Fruit fly (Drosophila melanogaster) whole organism, prepupa: Measurements from ENCODE around the gene Obp8a.

Experiments used
- Blimp-1 ChIP-seq: fragments of 200-800 bp; sonication (Bioruptor generic); optimal IDR thresholded peaks from 3 replicates; lab custom pipeline; 2017; ENCODE audit warnings: missing biosample characterization, missing genetic modification characterization, mild to moderate bottlenecking, moderate library complexity, missing genetic modification reagents
- CG10669 ChIP-seq: fragments of 200-800 bp; sonication (Bioruptor generic); optimal IDR thresholded peaks from 3 replicates; lab custom pipeline; 2018; ENCODE audit warnings: missing biosample characterization, mild to moderate bottlenecking, missing genetic modification characterization, moderate library complexity
- CG11294 ChIP-seq: fragments of 200-800 bp; sonication (Bioruptor generic); IDR thresholded peaks from 2 replicates; pipeline ENCODE4 v1.3.6; 2022; ENCODE audit warnings: missing biosample characterization, missing genetic modification characterization
- CG11762 ChIP-seq: fragments of 200-800 bp; sonication (Bioruptor generic); optimal IDR thresholded peaks from 3 replicates; lab custom pipeline; 2016; ENCODE audit warnings: missing biosample characterization, missing genetic modification characterization; ENCODE audit not compliant: insufficient read depth
- CG15336 ChIP-seq: fragments of 200-800 bp; sonication (Bioruptor generic); IDR thresholded peaks from 2 replicates; pipeline ENCODE4 v1.3.6; 2022; ENCODE audit warnings: missing biosample characterization, missing genetic modification characterization
- CG1621 ChIP-seq: fragments of 200-800 bp; sonication (Bioruptor generic); optimal IDR thresholded peaks from 3 replicates; lab custom pipeline; 2018; ENCODE audit warnings: missing biosample characterization, mild to moderate bottlenecking, missing genetic modification characterization
- CG16779 ChIP-seq: fragments of 200-800 bp; sonication (Bioruptor generic); optimal IDR thresholded peaks from 3 replicates; lab custom pipeline; 2017; ENCODE audit warnings: missing biosample characterization, mild to moderate bottlenecking, missing genetic modification characterization
- CG3032 ChIP-seq: fragments of 200-800 bp; optimal IDR thresholded peaks from 2 replicates; lab custom pipeline; 2019; ENCODE audit warnings: missing biosample characterization, mild to moderate bottlenecking, missing genetic modification characterization, moderate library complexity
- CG32006 ChIP-seq: fragments of 200-800 bp; sonication (Bioruptor generic); optimal IDR thresholded peaks from 3 replicates; lab custom pipeline; 2017; ENCODE audit warnings: missing biosample characterization, mild to moderate bottlenecking, missing genetic modification characterization
- CG34406 ChIP-seq: fragments of 200-800 bp; sonication (Bioruptor generic); optimal IDR thresholded peaks from 3 replicates; lab custom pipeline; 2016; ENCODE audit warnings: missing biosample characterization, missing genetic modification characterization
- CG3919 ChIP-seq: fragments of 200-800 bp; sonication (Bioruptor generic); optimal IDR thresholded peaks from 3 replicates; lab custom pipeline; 2016; ENCODE audit warnings: missing biosample characterization, missing genetic modification characterization
- CG6276 ChIP-seq: fragments of 200-800 bp; sonication (Bioruptor generic); optimal IDR thresholded peaks from 2 replicates; lab custom pipeline; 2017; ENCODE audit warnings: missing biosample characterization, mild to moderate bottlenecking, missing genetic modification characterization
- CG6854 ChIP-seq: fragments of 200-800 bp; sonication (Bioruptor generic); optimal IDR thresholded peaks from 2 replicates; lab custom pipeline; 2017; ENCODE audit warnings: missing biosample characterization, mild to moderate bottlenecking, missing genetic modification characterization
- CG7368 ChIP-seq: fragments of 200-800 bp; sonication (Bioruptor generic); optimal IDR thresholded peaks from 3 replicates; lab custom pipeline; 2016; ENCODE audit warnings: missing biosample characterization, missing genetic modification characterization
- CG8119 ChIP-seq: fragments of 200-800 bp; sonication (Bioruptor generic); IDR thresholded peaks from 3 replicates; pipeline ENCODE4 v1.3.6; 2022; ENCODE audit warnings: missing biosample characterization, missing genetic modification characterization
- CG8632 ChIP-seq: fragments of 200-800 bp; sonication (Bioruptor generic); optimal IDR thresholded peaks from 3 replicates; lab custom pipeline; 2016; ENCODE audit warnings: missing biosample characterization, missing genetic modification characterization
- Eip75B ChIP-seq: fragments of 200-800 bp; sonication (Bioruptor generic); optimal IDR thresholded peaks from 3 replicates; lab custom pipeline; 2016; ENCODE audit warnings: missing biosample characterization, missing genetic modification characterization
- Eip78C ChIP-seq: fragments of 200-800 bp; sonication (Bioruptor generic); peaks from one replicate; lab custom pipeline; 2016; ENCODE audit warnings: missing biosample characterization, missing genetic modification characterization
- Eip93F ChIP-seq: fragments of 200-800 bp; sonication (Bioruptor generic); optimal IDR thresholded peaks from 2 replicates; lab custom pipeline; 2016; ENCODE audit warnings: missing biosample characterization, mild to moderate bottlenecking, missing genetic modification characterization
- Ets96B ChIP-seq: fragments of 200-800 bp; optimal IDR thresholded peaks from 2 replicates; lab custom pipeline; 2019; ENCODE audit warnings: missing biosample characterization, mild to moderate bottlenecking, missing genetic modification characterization, moderate library complexity
- Gug ChIP-seq: fragments of 200-800 bp; sonication (Bioruptor generic); IDR thresholded peaks from 2 replicates; pipeline ENCODE4 v1.3.6; 2022; ENCODE audit warnings: missing biosample characterization, missing genetic modification characterization
- Hr39 ChIP-seq: fragments of 200-800 bp; sonication (Bioruptor generic); optimal IDR thresholded peaks from 2 replicates; lab custom pipeline; 2016; ENCODE audit warnings: missing biosample characterization, missing genetic modification characterization
- Lpt ChIP-seq: fragments of 200-800 bp; sonication (Bioruptor generic); optimal IDR thresholded peaks from 3 replicates; lab custom pipeline; 2016; ENCODE audit warnings: missing biosample characterization, missing genetic modification characterization
- OdsH ChIP-seq: fragments of 200-800 bp; sonication (Bioruptor generic); optimal IDR thresholded peaks from 3 replicates; lab custom pipeline; 2016; ENCODE audit warnings: missing biosample characterization, missing genetic modification characterization
- Smox ChIP-seq: fragments of 200-800 bp; sonication (Bioruptor generic); optimal IDR thresholded peaks from 3 replicates; lab custom pipeline; 2016; ENCODE audit warnings: missing biosample characterization, missing genetic modification characterization
- Sox14 ChIP-seq: fragments of 200-800 bp; sonication (Bioruptor generic); optimal IDR thresholded peaks from 3 replicates; lab custom pipeline; 2016; ENCODE audit warnings: missing biosample characterization, missing genetic modification characterization
- dac ChIP-seq: fragments of 200-800 bp; sonication (Bioruptor generic); optimal IDR thresholded peaks from 2 replicates; lab custom pipeline; 2017; ENCODE audit warnings: missing biosample characterization, mild to moderate bottlenecking, missing genetic modification characterization
- eg ChIP-seq: fragments of 200-800 bp; sonication (Bioruptor generic); IDR thresholded peaks from 3 replicates; pipeline ENCODE4 v1.3.6; 2022; ENCODE audit warnings: missing biosample characterization, missing genetic modification characterization
- esn ChIP-seq: fragments of 200-800 bp; sonication (Bioruptor generic); optimal IDR thresholded peaks from 2 replicates; lab custom pipeline; 2016; ENCODE audit warnings: missing biosample characterization, mild to moderate bottlenecking, missing genetic modification characterization, moderate library complexity
- lz ChIP-seq: fragments of 200-800 bp; sonication (Bioruptor generic); optimal IDR thresholded peaks from 3 replicates; lab custom pipeline; 2016; ENCODE audit warnings: missing biosample characterization, missing genetic modification characterization
- ss ChIP-seq, 2 experiments: fragments of 200-800 bp; sonication (Bioruptor generic); optimal IDR thresholded peaks; 2 replicates in 1 of 2; 3 replicates in 1 of 2; lab custom pipeline; 2017 to 2018; ENCODE audit warnings: mild to moderate bottlenecking in 2 of 2, missing biosample characterization in 2 of 2, missing genetic modification characterization in 2 of 2, moderate library complexity in 1 of 2
- svp ChIP-seq: fragments of 200-800 bp; sonication (Bioruptor generic); peaks from one replicate; lab custom pipeline; 2016; ENCODE audit warnings: missing biosample characterization, missing genetic modification characterization

Gene Obp8a

DNA sequence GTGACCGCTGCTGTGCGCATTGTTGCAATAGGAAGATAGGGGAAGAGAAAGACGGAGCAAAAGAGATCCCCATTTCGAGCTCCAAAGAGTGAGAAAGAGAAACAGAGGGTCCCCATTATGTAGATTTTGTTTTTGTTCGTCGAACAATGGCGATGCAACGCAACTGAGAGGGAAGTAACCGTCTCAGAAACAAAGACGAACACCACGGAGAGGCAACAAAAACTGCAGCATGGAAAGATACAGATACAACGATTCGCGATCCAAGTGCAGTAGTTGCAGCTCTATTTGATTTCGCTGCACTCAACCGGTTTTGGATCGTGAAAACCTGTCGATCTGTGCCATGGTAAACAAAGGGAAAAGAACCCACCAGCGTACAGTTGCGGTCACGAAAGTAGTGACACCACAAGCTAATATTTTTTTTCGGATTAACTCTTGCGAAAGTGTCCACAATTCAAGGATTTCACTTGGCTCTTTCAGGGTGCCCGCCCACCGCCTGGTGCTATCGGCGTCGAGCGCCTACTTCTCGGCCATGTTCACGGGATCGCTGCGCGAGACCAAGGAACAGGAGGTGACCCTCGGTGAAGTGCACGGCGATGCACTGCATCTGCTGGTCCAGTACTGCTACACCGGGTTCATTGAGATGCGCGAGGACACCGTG, 37.5 kb downstream of the Obp8a start (continued):
- no peak for TF ChIP-seq Eip93F
- TF ChIP-seq eg (GFP tag; lab: Robert Waterston, UW) = peak; percentile 68
- no peak for TF ChIP-seq esn (GFP tag; lab: Kevin White, UChicago)
- TF ChIP-seq Eip75B = no peak
- peak; percentile 68 for TF ChIP-seq svp
- no peak for TF ChIP-seq ss (GFP tag; optimal IDR thresholded peaks at IDR 0.05; lab: Kevin White, UChicago)
- peak; percentile 64 for TF ChIP-seq Sox14
- peak; percentile 42 for TF ChIP-seq CG1621 (tag; lab: Kevin White, UChicago)
- TF ChIP-seq CG16779 (tag; lab: Kevin White, UChicago) = no peak
- TF ChIP-seq CG7368 = no peak
- TF ChIP-seq Hr39 (GFP tag; lab: Kevin White, UChicago) = no peak
- TF ChIP-seq Ets96B = no peak
- TF ChIP-seq CG6854 (GFP tag; lab: Kevin White, UChicago) = no peak
- TF ChIP-seq Gug (GFP tag; lab: Robert Waterston, UW) = no peak; the same call in 1 of the 2 replicates
- TF ChIP-seq CG34406 (GFP tag; lab: Kevin White, UChicago) = no peak
- peak; percentile 9 for TF ChIP-seq dac
- peak; percentile 20 for TF ChIP-seq CG32006
- TF ChIP-seq CG11294 (GFP tag; lab: Robert Waterston, UW) = peak; percentile 27; the same call in 1 of the 2 replicates
- peak; percentile 41; the same call in 1 of the 2 replicates for TF ChIP-seq CG15336 (GFP tag; lab: Robert Waterston, UW)
- TF ChIP-seq Lpt (GFP tag; lab: Kevin White, UChicago) = no peak
- TF ChIP-seq, all 60 proteins: peak for 19

DNA sequence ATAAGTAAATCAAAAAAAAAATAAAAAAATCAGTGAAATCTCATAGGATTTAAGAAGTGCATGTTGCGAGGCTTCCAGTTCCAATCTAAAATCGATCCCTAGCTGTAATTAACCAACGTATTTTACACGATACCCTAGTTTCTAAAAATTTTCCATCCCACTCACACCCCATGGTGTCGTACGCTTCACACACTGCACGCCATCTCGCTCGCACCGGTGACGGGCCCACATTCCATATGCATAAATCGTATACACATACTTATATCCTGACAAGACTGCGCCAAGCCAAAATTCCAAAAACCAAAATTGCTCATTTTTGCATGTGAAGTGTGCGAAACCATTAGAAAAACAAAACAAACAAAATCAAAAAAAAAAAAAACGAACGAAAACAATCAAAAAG, 40.3 kb downstream of the Obp8a start:
- TF ChIP-seq Eip78C (GFP tag; lab: Kevin White, UChicago) (peak; percentile 41), Smox (GFP tag; lab: Kevin White, UChicago) (no peak), esn (GFP tag; lab: Kevin White, UChicago) (peak; percentile 11), CG8119 (no peak), CG11762 (GFP tag; lab: Kevin White, UChicago) (no peak), CG3919 (GFP tag; lab: Kevin White, UChicago) (no peak), Blimp-1 (GFP tag; lab: Kevin White, UChicago) (no peak), CG8632 (GFP tag; lab: Kevin White, UChicago) (no peak), dac (no peak), CG7368 (no peak)

DNA sequence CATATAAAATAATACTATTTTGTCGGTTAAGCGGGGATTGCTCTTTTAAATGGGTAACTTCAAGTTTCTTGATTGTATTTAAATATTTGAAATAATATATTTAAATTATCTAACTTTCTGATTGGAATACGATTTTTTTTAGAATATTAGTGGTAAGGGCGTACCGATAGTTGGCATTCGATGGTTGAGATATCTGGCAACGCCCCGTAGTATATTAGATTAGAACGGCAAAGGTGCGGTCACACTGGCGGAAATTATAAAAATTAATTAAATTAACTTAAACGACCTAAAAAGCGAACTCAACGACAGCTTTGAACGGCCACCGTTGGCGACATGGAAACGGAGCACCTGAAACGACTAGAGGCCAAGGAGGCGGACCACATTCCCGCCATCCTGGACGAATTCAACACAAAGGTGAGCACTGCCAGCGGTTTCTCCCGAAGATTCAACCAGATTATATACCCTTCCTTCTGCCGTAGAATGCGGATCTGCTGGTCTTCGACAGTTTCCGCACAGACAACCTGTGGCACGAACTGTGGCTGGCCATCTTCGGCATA, 41.4 kb downstream of the Obp8a start, which contains the start of gene ric8a:
TSS of gene ric8a (plus strand) at position 205 of the 557 bp plus-strand sequence.
- TF ChIP-seq lz (GFP tag; lab: Kevin White, UChicago) (peak; percentile 40), esn (GFP tag; lab: Kevin White, UChicago) (peak; percentile 21), CG6276 (GFP tag; lab: Kevin White, UChicago) (no peak), CG10669 (GFP tag; lab: Kevin White, UChicago) (no peak), OdsH (GFP tag; lab: Kevin White, UChicago) (peak; percentile 19), CG3919 (GFP tag; lab: Kevin White, UChicago) (peak; percentile 10), Sox14 (peak; percentile 48), CG3032 (tag; lab: Kevin White, UChicago) (peak; percentile 34)
